Worm (Caenorhabditis elegans) whole organism, early embryonic: ENCODE results near the gene C06C3.12.

Source experiments
- ama-1 ChIP-seq: fragments of 150-350 bp; optimal IDR thresholded peaks from 2 replicates; lab custom pipeline; 2014
- ets-7 ChIP-seq: sonication (generic microtip); optimal IDR thresholded peaks from 2 replicates; lab custom pipeline; 2016; ENCODE audit warnings: missing genotype, missing genetic modification characterization, missing compliant biosample characterization
- flt-1 ChIP-seq: fragments of 200-800 bp; sonication (Bioruptor generic); IDR thresholded peaks from 2 replicates; pipeline ENCODE4 v1.3.6; 2022; ENCODE audit warnings: missing genetic modification characterization, missing compliant biosample characterization
- hmg-4 ChIP-seq: fragments of 200-800 bp; sonication (Bioruptor generic); optimal IDR thresholded peaks from 2 replicates; lab custom pipeline; 2018; ENCODE audit warnings: mild to moderate bottlenecking, missing genetic modification characterization, missing compliant biosample characterization
- hnd-1 ChIP-seq: sonication (generic microtip); optimal IDR thresholded peaks from 2 replicates; lab custom pipeline; 2016; ENCODE audit warnings: missing genetic modification characterization, missing compliant biosample characterization
- pes-1 ChIP-seq: fragments of 200-800 bp; sonication (Bioruptor generic); IDR thresholded peaks from 2 replicates; pipeline ENCODE4 v1.3.6; 2022; ENCODE audit warnings: missing genetic modification reagents, missing genetic modification characterization, missing compliant biosample characterization
- sea-1 ChIP-seq: fragments of 200-800 bp; sonication (Bioruptor generic); conservative IDR thresholded peaks from 2 replicates; pipeline ENCODE4 v1.3.6; 2022; ENCODE audit warnings: missing genetic modification characterization, missing compliant biosample characterization
- tbx-11 ChIP-seq: fragments of 200-800 bp; sonication (Bioruptor generic); IDR thresholded peaks from 2 replicates; pipeline ENCODE4 v1.3.6; 2022; ENCODE audit warnings: missing genetic modification characterization, missing compliant biosample characterization
- tra-4 ChIP-seq: sonication (generic microtip); optimal IDR thresholded peaks from 2 replicates; lab custom pipeline; 2017; ENCODE audit warnings: missing genetic modification characterization, missing compliant biosample characterization

- no peak for TF ChIP-seq tbx-11 (GFP tag; lab: Robert Waterston, UW)
- TF ChIP-seq ets-7 (tag; lab: Kevin White, UChicago) = no peak
- no peak for TF ChIP-seq flt-1
- TF ChIP-seq hmg-4 (GFP tag; lab: Kevin White, UChicago) = no peak
- TF ChIP-seq sea-1 (GFP tag; lab: Robert Waterston, UW) = no peak
- no peak for TF ChIP-seq ama-1
- TF ChIP-seq hnd-1 (tag; lab: Kevin White, UChicago) = no peak
- no peak for TF ChIP-seq tra-4 (tag; lab: Kevin White, UChicago)
- no peak for TF ChIP-seq pes-1 (GFP tag; lab: Robert Waterston, UW)
Measured at ce11 chrII:9325555-9325954, 49.4 kb upstream of the C06C3.12 start.
